Fruit fly (Drosophila melanogaster) whole organism, pupa: Measurements from ENCODE around the gene CG32023.
A peak's percentile ranks its signal among the peaks of the same experiment; 100 is the strongest.

Experiments
- CG10348 ChIP-seq: fragments of 200-800 bp; sonication (Bioruptor generic); IDR thresholded peaks from 2 replicates; pipeline ENCODE4 v1.3.6; 2022; ENCODE audit warnings: missing biosample characterization, missing genetic modification characterization
- CG14655 ChIP-seq: fragments of 200-800 bp; sonication (Bioruptor generic); optimal IDR thresholded peaks from 3 replicates; lab custom pipeline; 2017; ENCODE audit warnings: mild to moderate bottlenecking, missing biosample characterization, missing genetic modification reagents, missing genetic modification characterization
- CG15710 ChIP-seq: fragments of 200-800 bp; sonication (Bioruptor generic); optimal IDR thresholded peaks from 2 replicates; lab custom pipeline; 2018; ENCODE audit warnings: missing biosample characterization, mild to moderate bottlenecking, missing genetic modification characterization, moderate library complexity
- CG17806 ChIP-seq: fragments of 200-800 bp; sonication (Bioruptor generic); optimal IDR thresholded peaks from 2 replicates; lab custom pipeline; 2018; ENCODE audit warnings: missing biosample characterization, mild to moderate bottlenecking, missing genetic modification characterization, moderate library complexity
- CG32121 ChIP-seq: fragments of 200-800 bp; sonication (Bioruptor generic); IDR thresholded peaks from 2 replicates; pipeline ENCODE4 v1.3.6; 2022; ENCODE audit warnings: missing biosample characterization, missing genetic modification characterization
- CG34367 ChIP-seq: fragments of 200-800 bp; sonication (Bioruptor generic); optimal IDR thresholded peaks from 2 replicates; lab custom pipeline; 2018; ENCODE audit warnings: missing biosample characterization, mild to moderate bottlenecking, missing genetic modification characterization
- CG4496 ChIP-seq: fragments of 200-800 bp; sonication (Bioruptor generic); IDR thresholded peaks from 3 replicates; pipeline ENCODE4 v1.3.6; 2022; ENCODE audit warnings: missing biosample characterization, missing genetic modification characterization
- CG8159 ChIP-seq: fragments of 200-800 bp; sonication (Bioruptor generic); optimal IDR thresholded peaks from 3 replicates; lab custom pipeline; 2018; ENCODE audit warnings: missing biosample characterization, mild to moderate bottlenecking, missing genetic modification characterization, moderate library complexity
- CG9948 ChIP-seq: fragments of 200-800 bp; sonication (Bioruptor generic); optimal IDR thresholded peaks from 2 replicates; lab custom pipeline; 2018; ENCODE audit warnings: missing biosample characterization, mild to moderate bottlenecking, missing genetic modification characterization, moderate library complexity
- D1 ChIP-seq: fragments of 200-800 bp; sonication (Bioruptor generic); optimal IDR thresholded peaks from 2 replicates; lab custom pipeline; 2018; ENCODE audit warnings: missing biosample characterization, mild to moderate bottlenecking, missing genetic modification characterization, moderate library complexity
- EcR ChIP-seq: fragments of 200-800 bp; sonication (Bioruptor generic); optimal IDR thresholded peaks from 3 replicates; lab custom pipeline; 2019; ENCODE audit warnings: missing biosample characterization, missing genetic modification characterization, mild to moderate bottlenecking, moderate library complexity, missing genetic modification reagents
- Pif1A ChIP-seq: fragments of 200-800 bp; sonication (Bioruptor generic); optimal IDR thresholded peaks from 3 replicates; lab custom pipeline; 2016; ENCODE audit warnings: missing biosample characterization, missing genetic modification characterization
- fd96Ca ChIP-seq: fragments of 200-800 bp; sonication (Bioruptor generic); IDR thresholded peaks from 3 replicates; pipeline ENCODE4 v1.3.6; 2022; ENCODE audit warnings: missing biosample characterization, missing genetic modification characterization

DNA sequence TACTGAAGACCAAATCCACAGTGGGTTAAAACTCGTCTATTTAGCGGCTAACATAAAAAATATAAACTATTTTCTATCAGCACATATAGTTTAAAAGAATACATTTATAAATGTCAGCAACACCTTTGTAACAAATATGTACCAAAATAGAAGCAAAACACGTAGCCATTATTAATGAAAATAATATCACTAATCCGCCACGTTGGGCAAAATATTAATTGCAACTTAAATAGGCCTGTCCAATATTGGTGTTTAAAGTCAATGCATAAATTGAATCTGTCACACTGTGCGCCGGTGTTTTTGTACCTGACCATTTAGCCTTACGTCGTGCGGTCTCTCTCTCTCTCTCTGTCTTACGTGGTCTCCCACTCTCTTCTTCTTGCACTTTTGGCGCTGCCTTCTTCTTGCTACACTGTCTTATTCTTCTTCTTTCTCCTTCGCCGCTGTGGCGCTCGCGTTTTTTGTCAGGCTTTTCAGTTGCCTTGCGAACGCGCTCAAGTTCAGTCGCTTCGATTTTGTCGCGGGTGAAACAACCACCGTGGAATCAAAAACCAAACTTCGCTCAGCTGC lies 37.9 kb downstream of the CG32023 start:
- TF ChIP-seq CG8159 (tag; lab: Kevin White, UChicago) (peak; percentile 98), CG10348 (GFP tag; lab: Robert Waterston, UW) (peak; percentile 95), EcR (GFP tag; lab: Kevin White, UChicago) (peak; percentile 48), D1 (tag; lab: Kevin White, UChicago) (peak; percentile 63), CG4496 (GFP tag; lab: Robert Waterston, UW) (peak; percentile 97), CG32121 (peak; percentile 92), CG14655 (GFP tag; lab: Kevin White, UChicago) (peak; percentile 99), fd96Ca (GFP tag; lab: Robert Waterston, UW) (peak; percentile 98), CG17806 (peak; percentile 90), CG34367 (peak; percentile 97), CG15710 (tag; lab: Kevin White, UChicago) (peak; percentile 95), Pif1A (GFP tag; lab: Kevin White, UChicago) (peak; percentile 94), CG9948 (tag; lab: Kevin White, UChicago) (peak; percentile 98)
